Worm (Caenorhabditis elegans) whole organism, young adult: ENCODE measurements around the gene Y62E10A.13.

Experiments
- F37B4.10 ChIP-seq: fragments of 200-800 bp; sonication (Bioruptor generic); IDR thresholded peaks from 2 replicates; pipeline ENCODE4 v1.3.6; 2022; ENCODE audit warnings: missing genetic modification characterization, missing compliant biosample characterization
- ama-1 ChIP-seq, 3 experiments: fragments of 150-350 bp in 1 of 3; sonication (generic microtip) in 2 of 3; optimal IDR thresholded peaks; 2 replicates each; lab custom pipeline; 2014 to 2018; ENCODE audit warnings: missing biosample characterization in 2 of 3, missing genetic modification characterization in 2 of 3, missing genetic modification reagents in 2 of 3
- cebp-2 ChIP-seq: fragments of 200-800 bp; sonication (Bioruptor generic); IDR thresholded peaks from 2 replicates; pipeline ENCODE4 v1.3.6; 2022; ENCODE audit warnings: missing genetic modification characterization, missing compliant biosample characterization
- fkh-3 ChIP-seq: sonication (generic microtip); optimal IDR thresholded peaks from 2 replicates; lab custom pipeline; 2016; ENCODE audit warnings: mild to moderate bottlenecking, missing genetic modification characterization, missing compliant biosample characterization
- lin-35 ChIP-seq, 3 experiments: fragments of 150-350 bp in 2 of 3; sonication (generic microtip) in 1 of 3; optimal IDR thresholded peaks; 2 replicates each; lab custom pipeline; 2014 to 2018; ENCODE audit warnings: missing biosample characterization in 3 of 3, missing genetic modification characterization in 3 of 3, missing genetic modification reagents in 3 of 3
- madf-3 ChIP-seq: fragments of 200-800 bp; sonication (Bioruptor generic); IDR thresholded peaks from 2 replicates; pipeline ENCODE4 v1.3.6; 2022; ENCODE audit warnings: missing genetic modification reagents, missing genetic modification characterization, missing compliant biosample characterization
- nfya-1 ChIP-seq: sonication (generic microtip); optimal IDR thresholded peaks from 2 replicates; lab custom pipeline; 2017; ENCODE audit warnings: antibody characterized with exemption, missing compliant biosample characterization, missing genetic modification characterization, borderline replicate concordance; ENCODE audit not compliant: insufficient read depth
- nfyb-1 ChIP-seq: fragments of 200-800 bp; sonication (Bioruptor generic); IDR thresholded peaks from 2 replicates; pipeline ENCODE4 v1.3.6; 2022; ENCODE audit warnings: missing genetic modification reagents, missing genetic modification characterization, missing compliant biosample characterization
- rcor-1 ChIP-seq: fragments of 200-800 bp; sonication (Bioruptor generic); IDR thresholded peaks from 2 replicates; pipeline ENCODE4 v1.3.6; 2022; ENCODE audit warnings: missing genetic modification reagents, missing genetic modification characterization, missing compliant biosample characterization
- snpc-1.1 ChIP-seq: sonication (generic microtip); optimal IDR thresholded peaks from 2 replicates; lab custom pipeline; 2017; ENCODE audit warnings: missing genetic modification characterization, mild to moderate bottlenecking, missing compliant biosample characterization, antibody characterized with exemption, moderate library complexity, missing genotype, missing genetic modification reagents; ENCODE audit not compliant: insufficient read depth
- unc-62 ChIP-seq: fragments of 150-350 bp; optimal IDR thresholded peaks from 2 replicates; lab custom pipeline; 2014; ENCODE audit warnings: missing biosample characterization, missing genetic modification reagents, missing genetic modification characterization
- zim-3 ChIP-seq: sonication (generic microtip); optimal IDR thresholded peaks from 2 replicates; lab custom pipeline; 2017; ENCODE audit warnings: mild to moderate bottlenecking, missing genetic modification characterization, moderate library complexity, missing compliant biosample characterization

ce11 chrIV:13371699-13372098 lies 27.2 kb downstream of the Y62E10A.13 start, which contains the start of gene Y62E10A.6:
- no peak for TF ChIP-seq nfyb-1 (GFP tag; lab: Robert Waterston, UW)
- TF ChIP-seq lin-35 (GFP tag; optimal IDR thresholded peaks at IDR 0.05; lab: Kevin White, UChicago): no peak
- TF ChIP-seq F37B4.10 (GFP tag; lab: Robert Waterston, UW): no peak
- no peak for TF ChIP-seq nfya-1 (tag; lab: Kevin White, UChicago)
- no peak for TF ChIP-seq zim-3 (tag; lab: Kevin White, UChicago)
- no peak for TF ChIP-seq ama-1 (optimal IDR thresholded peaks at IDR 0.05; lab: Kevin White, UChicago)
- TF ChIP-seq ama-1 (GFP tag; optimal IDR thresholded peaks at IDR 0.05; lab: Kevin White, UChicago): no peak
- no peak for TF ChIP-seq cebp-2
- no peak for TF ChIP-seq fkh-3
- no peak for TF ChIP-seq rcor-1 (GFP tag; lab: Robert Waterston, UW)
- no peak for TF ChIP-seq unc-62
- TF ChIP-seq snpc-1.1: no peak
- no peak for TF ChIP-seq madf-3 (GFP tag; lab: Robert Waterston, UW)
